Worm (Caenorhabditis elegans) whole organism, late embryonic: ENCODE measurements around the gene F45D3.3.
A peak's percentile ranks its signal among the peaks of the same experiment; 100 is the strongest.

Source experiments
- C08G9.2 ChIP-seq: sonication (generic microtip); optimal IDR thresholded peaks from 2 replicates; lab custom pipeline; 2016; ENCODE audit warnings: mild to moderate bottlenecking, missing genetic modification characterization, moderate library complexity, missing compliant biosample characterization
- C38D4.7 ChIP-seq: fragments of 200-800 bp; sonication (Bioruptor generic); optimal IDR thresholded peaks from 2 replicates; lab custom pipeline; 2018; ENCODE audit warnings: mild to moderate bottlenecking, missing genetic modification characterization, moderate library complexity, missing compliant biosample characterization
- F13H6.1 ChIP-seq: sonication (generic microtip); optimal IDR thresholded peaks from 2 replicates; lab custom pipeline; 2016; ENCODE audit warnings: missing genetic modification characterization, missing compliant biosample characterization
- K02D7.2 ChIP-seq: sonication (generic microtip); optimal IDR thresholded peaks from 2 replicates; lab custom pipeline; 2017; ENCODE audit warnings: mild to moderate bottlenecking, missing genetic modification characterization, missing compliant biosample characterization
- T23F11.4 ChIP-seq: fragments of 200-800 bp; sonication (Bioruptor generic); optimal IDR thresholded peaks from 2 replicates; lab custom pipeline; 2018; ENCODE audit warnings: mild to moderate bottlenecking, missing genetic modification characterization, missing compliant biosample characterization
- Y22D7AL.16 ChIP-seq: sonication (generic microtip); optimal IDR thresholded peaks from 2 replicates; lab custom pipeline; 2016; ENCODE audit warnings: missing genetic modification characterization, missing compliant biosample characterization
- ceh-18 ChIP-seq: sonication (generic microtip); optimal IDR thresholded peaks from 2 replicates; lab custom pipeline; 2016; ENCODE audit warnings: missing genetic modification characterization, missing compliant biosample characterization
- ceh-19 ChIP-seq: fragments of 200-800 bp; sonication (Bioruptor generic); optimal IDR thresholded peaks from 2 replicates; lab custom pipeline; 2018; ENCODE audit warnings: mild to moderate bottlenecking, missing genetic modification characterization, missing compliant biosample characterization
- ceh-31 ChIP-seq: sonication (generic microtip); optimal IDR thresholded peaks from 2 replicates; lab custom pipeline; 2016; ENCODE audit warnings: missing genetic modification characterization, missing compliant biosample characterization
- ceh-34 ChIP-seq: sonication (generic microtip); optimal IDR thresholded peaks from 2 replicates; lab custom pipeline; 2016; ENCODE audit warnings: mild to moderate bottlenecking, missing genetic modification characterization, missing compliant biosample characterization
- ceh-48 ChIP-seq: sonication (generic microtip); optimal IDR thresholded peaks from 2 replicates; lab custom pipeline; 2016; ENCODE audit warnings: missing genetic modification characterization, inconsistent platforms, missing compliant biosample characterization
- ceh-6 ChIP-seq: fragments of 200-800 bp; sonication (Bioruptor generic); optimal IDR thresholded peaks from 2 replicates; lab custom pipeline; 2018; ENCODE audit warnings: mild to moderate bottlenecking, missing genetic modification characterization, missing compliant biosample characterization
- ceh-9 ChIP-seq: sonication (generic microtip); optimal IDR thresholded peaks from 2 replicates; lab custom pipeline; 2016; ENCODE audit warnings: mild to moderate bottlenecking, missing genetic modification characterization, inconsistent platforms, missing compliant biosample characterization
- che-1 ChIP-seq: sonication (generic microtip); optimal IDR thresholded peaks from 2 replicates; lab custom pipeline; 2016; ENCODE audit warnings: mild to moderate bottlenecking, missing genetic modification characterization, missing compliant biosample characterization
- dmd-4 ChIP-seq: sonication (generic microtip); optimal IDR thresholded peaks from 2 replicates; lab custom pipeline; 2016; ENCODE audit warnings: borderline replicate concordance, missing genetic modification characterization, missing compliant biosample characterization
- elt-4 ChIP-seq: sonication (generic microtip); optimal IDR thresholded peaks from 2 replicates; lab custom pipeline; 2016; ENCODE audit warnings: missing genetic modification characterization, missing compliant biosample characterization
- fax-1 ChIP-seq: sonication (generic microtip); optimal IDR thresholded peaks from 2 replicates; lab custom pipeline; 2016; ENCODE audit warnings: missing genotype, missing genetic modification characterization, missing compliant biosample characterization
- fkh-6 ChIP-seq: sonication (generic microtip); optimal IDR thresholded peaks from 2 replicates; lab custom pipeline; 2016; ENCODE audit warnings: missing genetic modification characterization, missing compliant biosample characterization
- gmeb-2 ChIP-seq: sonication (generic microtip); optimal IDR thresholded peaks from 2 replicates; lab custom pipeline; 2016; ENCODE audit warnings: missing genetic modification characterization, inconsistent platforms, missing compliant biosample characterization
- hlh-13 ChIP-seq: fragments of 200-800 bp; sonication (Bioruptor generic); optimal IDR thresholded peaks from 2 replicates; lab custom pipeline; 2018; ENCODE audit warnings: mild to moderate bottlenecking, missing genetic modification characterization, missing compliant biosample characterization
- hlh-15 ChIP-seq: sonication (generic microtip); optimal IDR thresholded peaks from 2 replicates; lab custom pipeline; 2016; ENCODE audit warnings: missing genetic modification characterization, missing compliant biosample characterization
- hlh-30 ChIP-seq: sonication (generic microtip); optimal IDR thresholded peaks from 2 replicates; lab custom pipeline; 2017; ENCODE audit warnings: antibody characterized with exemption, missing genetic modification characterization, missing compliant biosample characterization; ENCODE audit not compliant: insufficient read depth
- hlh-6 ChIP-seq: sonication (generic microtip); optimal IDR thresholded peaks from 2 replicates; lab custom pipeline; 2016; ENCODE audit warnings: missing genotype, missing genetic modification characterization, missing compliant biosample characterization
- hlh-8 ChIP-seq: sonication (generic microtip); optimal IDR thresholded peaks from 2 replicates; lab custom pipeline; 2016; ENCODE audit warnings: missing genotype, missing genetic modification characterization, missing compliant biosample characterization
- lin-11 ChIP-seq: fragments of 200-800 bp; sonication (Bioruptor generic); optimal IDR thresholded peaks from 2 replicates; lab custom pipeline; 2018; ENCODE audit warnings: mild to moderate bottlenecking, missing genetic modification characterization, missing compliant biosample characterization
- madf-2 ChIP-seq: sonication (generic microtip); optimal IDR thresholded peaks from 2 replicates; lab custom pipeline; 2017; ENCODE audit warnings: missing genetic modification characterization, missing compliant biosample characterization
- mec-3 ChIP-seq: sonication (generic microtip); optimal IDR thresholded peaks from 2 replicates; lab custom pipeline; 2016; ENCODE audit warnings: borderline replicate concordance, missing genetic modification characterization, missing compliant biosample characterization
- nhr-11 ChIP-seq: fragments of 150-350 bp; optimal IDR thresholded peaks from 2 replicates; lab custom pipeline; 2014; ENCODE audit warnings: missing biosample characterization, missing genetic modification characterization
- npax-4 ChIP-seq: sonication (generic microtip); optimal IDR thresholded peaks from 2 replicates; lab custom pipeline; 2016; ENCODE audit warnings: missing genetic modification characterization, missing compliant biosample characterization
- pag-3 ChIP-seq: sonication (generic microtip); optimal IDR thresholded peaks from 2 replicates; lab custom pipeline; 2016; ENCODE audit warnings: missing compliant biosample characterization, missing genetic modification characterization, borderline replicate concordance
- pat-9 ChIP-seq: fragments of 200-800 bp; sonication (Bioruptor generic); optimal IDR thresholded peaks from 2 replicates; lab custom pipeline; 2018; ENCODE audit warnings: mild to moderate bottlenecking, missing genetic modification characterization, moderate library complexity, missing compliant biosample characterization
- pax-1 ChIP-seq: fragments of 150-350 bp; optimal IDR thresholded peaks from 2 replicates; lab custom pipeline; 2014; ENCODE audit warnings: missing biosample characterization, missing genetic modification characterization
- pqm-1 ChIP-seq: sonication (generic microtip); optimal IDR thresholded peaks from 2 replicates; lab custom pipeline; 2016; ENCODE audit warnings: missing genetic modification characterization, missing compliant biosample characterization
- pros-1 ChIP-seq: fragments of 150-350 bp; optimal IDR thresholded peaks from 2 replicates; lab custom pipeline; 2014; ENCODE audit warnings: missing biosample characterization, missing genetic modification reagents, missing genetic modification characterization
- ref-2 ChIP-seq: sonication (generic microtip); optimal IDR thresholded peaks from 2 replicates; lab custom pipeline; 2016; ENCODE audit warnings: missing genetic modification characterization, missing compliant biosample characterization
- sdc-2 ChIP-seq: sonication (generic microtip); optimal IDR thresholded peaks from 2 replicates; lab custom pipeline; 2016; ENCODE audit warnings: missing genotype, missing genetic modification characterization, missing compliant biosample characterization
- sox-2 ChIP-seq: fragments of 200-800 bp; sonication (Bioruptor generic); IDR thresholded peaks from 2 replicates; pipeline ENCODE4 v1.3.6; 2022; ENCODE audit warnings: missing genetic modification reagents, missing genetic modification characterization, missing compliant biosample characterization
- sox-4 ChIP-seq: sonication (generic microtip); optimal IDR thresholded peaks from 2 replicates; lab custom pipeline; 2017; ENCODE audit warnings: mild to moderate bottlenecking, missing genetic modification characterization, inconsistent platforms, missing compliant biosample characterization
- syd-9 ChIP-seq: sonication (generic microtip); optimal IDR thresholded peaks from 2 replicates; lab custom pipeline; 2016; ENCODE audit warnings: mild to moderate bottlenecking, missing genetic modification characterization, moderate library complexity, missing compliant biosample characterization
- tbx-2 ChIP-seq: sonication (generic microtip); optimal IDR thresholded peaks from 2 replicates; lab custom pipeline; 2016; ENCODE audit warnings: missing genetic modification characterization, missing compliant biosample characterization
- tbx-7 ChIP-seq: sonication (generic microtip); optimal IDR thresholded peaks from 2 replicates; lab custom pipeline; 2016; ENCODE audit warnings: missing genotype, missing genetic modification characterization, missing compliant biosample characterization
- unc-42 ChIP-seq: sonication (generic microtip); optimal IDR thresholded peaks from 2 replicates; lab custom pipeline; 2016; ENCODE audit warnings: missing genotype, missing genetic modification characterization, missing compliant biosample characterization
- unc-55 ChIP-seq: sonication (generic microtip); optimal IDR thresholded peaks from 2 replicates; lab custom pipeline; 2017; ENCODE audit warnings: missing biosample characterization, missing genetic modification reagents, missing genetic modification characterization
- zip-5 ChIP-seq: sonication (generic microtip); optimal IDR thresholded peaks from 2 replicates; lab custom pipeline; 2016; ENCODE audit warnings: missing genetic modification characterization, missing compliant biosample characterization
- ztf-16 ChIP-seq: sonication (generic microtip); optimal IDR thresholded peaks from 2 replicates; lab custom pipeline; 2017; ENCODE audit warnings: missing genetic modification characterization, missing compliant biosample characterization

F45D3.3 gene

DNA sequence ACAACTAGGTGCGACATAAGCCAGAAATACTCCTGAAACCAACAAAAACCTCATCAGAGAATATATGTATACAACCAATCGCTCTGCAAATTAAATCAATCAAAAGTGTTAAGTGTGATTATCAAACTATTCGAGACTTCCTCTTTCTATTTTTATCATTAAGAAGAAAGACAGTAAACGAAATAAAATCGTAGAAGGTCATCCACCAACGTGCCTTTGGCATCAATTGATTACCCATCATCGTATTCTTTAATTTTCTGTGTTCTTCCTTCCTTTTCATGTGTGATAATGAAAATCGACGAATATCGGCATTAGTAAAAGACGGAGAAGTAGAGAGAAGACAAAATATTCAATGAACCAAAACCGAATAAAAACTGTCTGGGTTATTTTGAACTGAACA lies 38.2 kb downstream of the F45D3.3 start:
- TF ChIP-seq ref-2: no peak
- no peak for TF ChIP-seq nhr-11 (tag; lab: Kevin White, UChicago)
- no peak for TF ChIP-seq hlh-8 (tag; lab: Kevin White, UChicago)
- no peak for TF ChIP-seq unc-55 (GFP tag; lab: Kevin White, UChicago)
- no peak for TF ChIP-seq sdc-2
- TF ChIP-seq mec-3 (tag; lab: Kevin White, UChicago): no peak
- TF ChIP-seq zip-5 (tag; lab: Kevin White, UChicago): no peak
- no peak for TF ChIP-seq pax-1 (tag; lab: Kevin White, UChicago)
- no peak for TF ChIP-seq hlh-15 (tag; lab: Kevin White, UChicago)
- TF ChIP-seq T23F11.4 (GFP tag; lab: Kevin White, UChicago): no peak
- no peak for TF ChIP-seq ceh-48 (tag; lab: Kevin White, UChicago)
- no peak for TF ChIP-seq ztf-16 (tag; lab: Kevin White, UChicago)
- TF ChIP-seq sox-2: no peak
- TF ChIP-seq sox-4 (tag; lab: Kevin White, UChicago): no peak
- TF ChIP-seq ceh-9 (tag; lab: Kevin White, UChicago): no peak
- TF ChIP-seq pros-1 (tag; lab: Kevin White, UChicago): no peak
- no peak for TF ChIP-seq tbx-7
- no peak for TF ChIP-seq C08G9.2 (tag; lab: Kevin White, UChicago)
- no peak for TF ChIP-seq hlh-30

DNA sequence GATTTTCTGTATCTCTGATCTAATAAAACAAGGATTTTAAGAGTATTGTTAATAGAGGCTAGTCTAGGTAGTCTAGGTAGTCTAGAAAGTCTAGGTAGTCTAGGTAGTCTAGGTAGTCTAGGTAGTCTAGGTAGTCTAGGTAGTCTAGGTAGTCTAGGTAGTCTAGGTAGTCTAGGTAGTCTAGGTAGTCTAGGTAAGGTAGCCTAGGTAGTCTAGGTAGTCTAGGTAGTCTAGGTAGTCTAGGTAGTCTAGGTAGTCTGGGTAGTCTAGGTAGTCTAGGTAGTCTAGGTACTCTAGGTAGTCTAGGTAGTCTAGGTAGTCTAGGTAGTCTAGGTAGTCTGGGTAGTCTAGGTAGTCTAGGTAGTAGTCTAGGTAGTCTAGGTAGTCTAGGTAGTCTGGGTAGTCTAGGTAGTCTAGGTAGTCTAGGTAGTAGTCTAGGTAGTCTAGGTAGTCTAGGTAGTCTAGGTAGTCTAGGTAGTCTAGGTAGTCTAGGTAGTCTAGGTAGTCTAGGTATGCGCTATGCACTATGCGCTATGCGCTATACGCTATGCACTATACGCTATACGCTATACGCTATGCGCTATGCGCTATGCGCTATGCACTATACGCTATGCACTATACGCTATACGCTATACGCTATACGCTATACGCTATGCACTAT lies 40.1 kb downstream of the F45D3.3 start:
- TF ChIP-seq ceh-6: peak; percentile 70
- TF ChIP-seq F13H6.1 (tag; lab: Kevin White, UChicago): peak; percentile 34
- TF ChIP-seq sox-4 (tag; lab: Kevin White, UChicago): peak; percentile 77
- TF ChIP-seq fkh-6: peak; percentile 89
- peak; percentile 50 for TF ChIP-seq sdc-2
- peak; percentile 86 for TF ChIP-seq pqm-1 (tag; lab: Kevin White, UChicago)
- TF ChIP-seq unc-42 (tag; lab: Kevin White, UChicago): peak; percentile 68
- TF ChIP-seq syd-9 (tag; lab: Kevin White, UChicago): peak; percentile 63
- peak; percentile 28 for TF ChIP-seq zip-5 (tag; lab: Kevin White, UChicago)
- TF ChIP-seq pag-3 (tag; lab: Kevin White, UChicago): peak; percentile 87
- TF ChIP-seq madf-2: peak; percentile 82
- peak; percentile 64 for TF ChIP-seq T23F11.4 (GFP tag; lab: Kevin White, UChicago)
- peak; percentile 61 for TF ChIP-seq lin-11
- TF ChIP-seq gmeb-2: peak; percentile 60
- TF ChIP-seq C08G9.2 (tag; lab: Kevin White, UChicago): peak; percentile 81
- peak; percentile 99 for TF ChIP-seq mec-3 (tag; lab: Kevin White, UChicago)
- peak; percentile 84 for TF ChIP-seq dmd-4 (tag; lab: Kevin White, UChicago)
- peak; percentile 47 for TF ChIP-seq ceh-19 (GFP tag; lab: Kevin White, UChicago)
- peak; percentile 13 for TF ChIP-seq ceh-34 (tag; lab: Kevin White, UChicago)
- TF ChIP-seq hlh-6: peak; percentile 92
- TF ChIP-seq hlh-13 (GFP tag; lab: Kevin White, UChicago): peak; percentile 79
- peak; percentile 35 for TF ChIP-seq ceh-9 (tag; lab: Kevin White, UChicago)
- TF ChIP-seq fax-1 (tag; lab: Kevin White, UChicago): peak; percentile 38
- peak; percentile 94 for TF ChIP-seq elt-4 (tag; lab: Kevin White, UChicago)
- TF ChIP-seq pat-9: peak; percentile 69
- TF ChIP-seq Y22D7AL.16 (tag; lab: Kevin White, UChicago): peak; percentile 49
- TF ChIP-seq ceh-48 (tag; lab: Kevin White, UChicago): peak; percentile 38
- peak; percentile 89 for TF ChIP-seq ref-2
- peak; percentile 42 for TF ChIP-seq K02D7.2 (tag; lab: Kevin White, UChicago)
- peak; percentile 7 for TF ChIP-seq ceh-31 (tag; lab: Kevin White, UChicago)
- TF ChIP-seq C38D4.7 (GFP tag; lab: Kevin White, UChicago): peak; percentile 80
- TF ChIP-seq ceh-18: peak; percentile 39
- peak; percentile 68 for TF ChIP-seq che-1 (tag; lab: Kevin White, UChicago)
- peak; percentile 21 for TF ChIP-seq npax-4
- peak; percentile 65 for TF ChIP-seq tbx-2 (tag; lab: Kevin White, UChicago)
